Fruit fly (Drosophila melanogaster): Measurements from ENCODE around the gene kin17.

DNA sequence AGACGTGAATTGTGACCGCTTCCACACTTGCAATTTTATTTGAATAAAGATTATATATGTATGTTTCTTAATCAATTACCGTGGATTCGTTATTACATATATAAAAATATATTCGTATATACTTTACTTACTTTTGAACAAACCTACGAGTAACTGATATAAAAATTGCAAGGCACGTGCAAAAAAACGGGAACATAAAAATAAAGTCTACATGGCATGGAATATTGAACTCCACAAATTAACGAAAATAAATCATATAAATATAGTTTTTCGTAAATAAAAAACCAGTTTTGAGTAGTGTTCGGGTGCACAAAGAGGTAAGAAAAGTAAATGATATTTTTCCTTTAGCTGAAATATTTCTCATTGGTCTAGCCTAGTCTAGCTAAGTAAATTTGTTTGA, 14.3 kb upstream of the kin17 start, which contains the start of gene Spn77Bc:
- TF ChIP-seq CG8478 (optimal IDR thresholded peaks at IDR 0.05) (no peak), CTCF (optimal IDR thresholded peaks at IDR 0.05) (no peak)

Measured in S2 (cell line).